Worm (Caenorhabditis elegans) whole organism, L2 larva: Measurements from ENCODE around the gene F56C9.10.

Source experiments
- C34F6.9 ChIP-seq: fragments of 150-350 bp; optimal IDR thresholded peaks from 2 replicates; lab custom pipeline; 2014; ENCODE audit warnings: missing biosample characterization, missing genetic modification characterization
- F13H6.1 ChIP-seq: sonication (generic microtip); optimal IDR thresholded peaks from 2 replicates; lab custom pipeline; 2016; ENCODE audit warnings: missing genetic modification characterization, missing compliant biosample characterization
- R02D3.7 ChIP-seq: fragments of 150-350 bp; optimal IDR thresholded peaks from 2 replicates; lab custom pipeline; 2014; ENCODE audit warnings: missing biosample characterization, missing genetic modification characterization
- Y55F3AM.14 ChIP-seq: fragments of 200-800 bp; sonication (Bioruptor generic); optimal IDR thresholded peaks from 2 replicates; lab custom pipeline; 2018; ENCODE audit warnings: mild to moderate bottlenecking, missing genetic modification characterization, missing compliant biosample characterization
- ZK546.5 ChIP-seq: sonication (generic microtip); optimal IDR thresholded peaks from 2 replicates; lab custom pipeline; 2017; ENCODE audit warnings: missing biosample characterization, missing genetic modification characterization
- alr-1 ChIP-seq: fragments of 150-350 bp; optimal IDR thresholded peaks from 2 replicates; lab custom pipeline; 2014; ENCODE audit warnings: missing biosample characterization, missing genetic modification characterization
- aly-2 ChIP-seq: fragments of 150-350 bp; optimal IDR thresholded peaks from 2 replicates; lab custom pipeline; 2014; ENCODE audit warnings: missing biosample characterization, missing genetic modification characterization
- ama-1 ChIP-seq: fragments of 150-350 bp; optimal IDR thresholded peaks from 2 replicates; lab custom pipeline; 2018; ENCODE audit warnings: inconsistent platforms
- blmp-1 ChIP-seq: sonication (generic microtip); optimal IDR thresholded peaks from 2 replicates; lab custom pipeline; 2017; ENCODE audit warnings: missing genetic modification characterization, mild to moderate bottlenecking, missing compliant biosample characterization, antibody characterized with exemption, moderate library complexity; ENCODE audit not compliant: insufficient read depth
- ceh-16 ChIP-seq: fragments of 150-350 bp; optimal IDR thresholded peaks from 2 replicates; lab custom pipeline; 2014; ENCODE audit warnings: missing biosample characterization, missing genetic modification characterization
- ceh-82 ChIP-seq: fragments of 150-350 bp; optimal IDR thresholded peaks from 2 replicates; lab custom pipeline; 2014; ENCODE audit warnings: missing biosample characterization, missing genetic modification characterization
- crh-2 ChIP-seq: sonication (generic microtip); optimal IDR thresholded peaks from 2 replicates; lab custom pipeline; 2017; ENCODE audit warnings: missing biosample characterization, missing genetic modification characterization
- dmd-4 ChIP-seq: sonication (generic microtip); optimal IDR thresholded peaks from 2 replicates; lab custom pipeline; 2017; ENCODE audit warnings: missing biosample characterization, missing genetic modification characterization
- egl-27 ChIP-seq: sonication (generic microtip); optimal IDR thresholded peaks from 3 replicates; lab custom pipeline; 2017; ENCODE audit warnings: missing biosample characterization, missing genetic modification reagents, missing genetic modification characterization
- elt-1 ChIP-seq: fragments of 150-350 bp; optimal IDR thresholded peaks from 2 replicates; lab custom pipeline; 2014; ENCODE audit warnings: missing biosample characterization, missing genetic modification characterization
- elt-3 ChIP-seq: sonication (generic microtip); optimal IDR thresholded peaks from 2 replicates; lab custom pipeline; 2017; ENCODE audit warnings: missing biosample characterization, missing genetic modification characterization
- fos-1 ChIP-seq: fragments of 150-350 bp; optimal IDR thresholded peaks from 2 replicates; lab custom pipeline; 2014; ENCODE audit warnings: missing biosample characterization, missing genetic modification characterization
- gmeb-1 ChIP-seq: fragments of 150-350 bp; optimal IDR thresholded peaks from 2 replicates; lab custom pipeline; 2014; ENCODE audit warnings: missing biosample characterization, missing genetic modification characterization
- lin-11 ChIP-seq: fragments of 150-350 bp; sonication (generic microtip); optimal IDR thresholded peaks from 2 replicates; lab custom pipeline; 2014; ENCODE audit warnings: missing biosample characterization, missing genetic modification characterization, inconsistent platforms, mixed read lengths
- lin-13 ChIP-seq: fragments of 150-350 bp; optimal IDR thresholded peaks from 2 replicates; lab custom pipeline; 2014; ENCODE audit warnings: missing biosample characterization, missing genetic modification reagents, missing genetic modification characterization
- lin-39 ChIP-seq: fragments of 150-350 bp; optimal IDR thresholded peaks from 2 replicates; lab custom pipeline; 2014; ENCODE audit warnings: missing biosample characterization, missing genetic modification reagents, missing genetic modification characterization
- lsy-2 ChIP-seq, 2 experiments: fragments of 150-350 bp in 1 of 2; sonication (generic microtip) in 1 of 2; optimal IDR thresholded peaks; 2 replicates each; lab custom pipeline; 2014 to 2017; ENCODE audit warnings: missing biosample characterization in 2 of 2, missing genetic modification characterization in 2 of 2
- mab-5 ChIP-seq: fragments of 150-350 bp; optimal IDR thresholded peaks from 2 replicates; lab custom pipeline; 2014; ENCODE audit warnings: missing biosample characterization, missing genetic modification characterization
- mbf-1 ChIP-seq: sonication (generic microtip); optimal IDR thresholded peaks from 2 replicates; lab custom pipeline; 2017; ENCODE audit warnings: missing biosample characterization, missing genetic modification characterization
- mdl-1 ChIP-seq, 2 experiments: fragments of 150-350 bp in 1 of 2; sonication (generic microtip) in 1 of 2; optimal IDR thresholded peaks; 2 replicates each; lab custom pipeline; 2017; ENCODE audit warnings: missing biosample characterization in 2 of 2, missing genetic modification characterization in 2 of 2
- nhr-10 ChIP-seq: sonication (generic microtip); optimal IDR thresholded peaks from 2 replicates; lab custom pipeline; 2017; ENCODE audit warnings: missing biosample characterization, missing genetic modification characterization
- nhr-11 ChIP-seq: fragments of 150-350 bp; optimal IDR thresholded peaks from 2 replicates; lab custom pipeline; 2014; ENCODE audit warnings: missing biosample characterization, missing genetic modification characterization
- nhr-12 ChIP-seq: fragments of 150-350 bp; optimal IDR thresholded peaks from 2 replicates; lab custom pipeline; 2014; ENCODE audit warnings: missing biosample characterization, missing genetic modification characterization
- nhr-129 ChIP-seq: fragments of 150-350 bp; optimal IDR thresholded peaks from 2 replicates; lab custom pipeline; 2014; ENCODE audit warnings: missing biosample characterization, missing genetic modification characterization
- nhr-21 ChIP-seq: fragments of 150-350 bp; optimal IDR thresholded peaks from 2 replicates; lab custom pipeline; 2014; ENCODE audit warnings: missing biosample characterization, missing genetic modification characterization
- nhr-237 ChIP-seq: fragments of 150-350 bp; optimal IDR thresholded peaks from 2 replicates; lab custom pipeline; 2014; ENCODE audit warnings: missing biosample characterization, missing genetic modification characterization
- nhr-25 ChIP-seq: fragments of 150-350 bp; sonication (generic microtip); optimal IDR thresholded peaks from 3 replicates; lab custom pipeline; 2014; ENCODE audit warnings: missing biosample characterization, missing genetic modification characterization
- nhr-6 ChIP-seq: fragments of 150-350 bp; optimal IDR thresholded peaks from 2 replicates; lab custom pipeline; 2014; ENCODE audit warnings: missing biosample characterization, missing genetic modification characterization
- nhr-77 ChIP-seq: fragments of 150-350 bp; optimal IDR thresholded peaks from 2 replicates; lab custom pipeline; 2014; ENCODE audit warnings: missing biosample characterization, missing genetic modification characterization
- peb-1 ChIP-seq: fragments of 150-350 bp; optimal IDR thresholded peaks from 2 replicates; lab custom pipeline; 2014; ENCODE audit warnings: missing biosample characterization, missing genetic modification characterization
- sem-4 ChIP-seq: fragments of 150-350 bp; optimal IDR thresholded peaks from 2 replicates; lab custom pipeline; 2014; ENCODE audit warnings: missing biosample characterization, missing genetic modification reagents, missing genetic modification characterization
- skn-1 ChIP-seq: sonication (generic microtip); optimal IDR thresholded peaks from 2 replicates; lab custom pipeline; 2017; ENCODE audit warnings: missing biosample characterization, missing genetic modification characterization
- sma-3 ChIP-seq: sonication (generic microtip); optimal IDR thresholded peaks from 2 replicates; lab custom pipeline; 2016; ENCODE audit warnings: missing genetic modification reagents, missing genetic modification characterization, missing compliant biosample characterization
- sma-9 ChIP-seq, 2 experiments: fragments of 150-350 bp in 1 of 2; sonication (generic microtip) in 1 of 2; optimal IDR thresholded peaks; 2 replicates each; lab custom pipeline; 2014 to 2016; ENCODE audit warnings: missing genetic modification characterization in 2 of 2, mild to moderate bottlenecking in 1 of 2, missing biosample characterization in 1 of 2, missing compliant biosample characterization in 1 of 2, missing genetic modification reagents in 1 of 2, moderate library complexity in 1 of 2
- snpc-4 ChIP-seq: fragments of 150-350 bp; optimal IDR thresholded peaks from 2 replicates; lab custom pipeline; 2014; ENCODE audit warnings: missing biosample characterization, missing genetic modification characterization
- unc-39 ChIP-seq: fragments of 150-350 bp; optimal IDR thresholded peaks from 2 replicates; lab custom pipeline; 2014; ENCODE audit warnings: missing biosample characterization, missing genetic modification characterization
- unc-55 ChIP-seq: fragments of 150-350 bp; sonication (generic microtip); optimal IDR thresholded peaks from 3 replicates; lab custom pipeline; 2014; ENCODE audit warnings: missing biosample characterization, missing genetic modification reagents, missing genetic modification characterization
- unc-62 ChIP-seq: fragments of 150-350 bp; optimal IDR thresholded peaks from 2 replicates; lab custom pipeline; 2014; ENCODE audit warnings: missing biosample characterization, missing genetic modification reagents, missing genetic modification characterization
- zag-1 ChIP-seq: fragments of 150-350 bp; optimal IDR thresholded peaks from 2 replicates; lab custom pipeline; 2014; ENCODE audit warnings: missing biosample characterization, missing genetic modification characterization
- ztf-1 ChIP-seq: fragments of 200-800 bp; sonication (Bioruptor generic); conservative IDR thresholded peaks from 2 replicates; pipeline ENCODE4 v1.3.6; 2022; ENCODE audit warnings: missing genetic modification characterization, missing compliant biosample characterization
- ztf-11 ChIP-seq: sonication (generic microtip); optimal IDR thresholded peaks from 2 replicates; lab custom pipeline; 2017; ENCODE audit warnings: missing biosample characterization, missing genetic modification characterization
- ztf-4 ChIP-seq: fragments of 150-350 bp; optimal IDR thresholded peaks from 2 replicates; lab custom pipeline; 2014; ENCODE audit warnings: missing biosample characterization, missing genetic modification characterization

F56C9.10 gene

ce11 chrIII:7301668-7302067, 33.4 kb downstream of the F56C9.10 start:
- TF ChIP-seq elt-1 (tag; lab: Kevin White, UChicago) (peak; percentile 43), nhr-11 (tag; lab: Kevin White, UChicago) (no peak), sma-9 (GFP tag; optimal IDR thresholded peaks at IDR 0.05; lab: Kevin White, UChicago) (peak; percentile 27), sma-9 (tag; optimal IDR thresholded peaks at IDR 0.05; lab: Kevin White, UChicago) (no peak), mbf-1 (tag; lab: Kevin White, UChicago) (no peak), ceh-16 (tag; lab: Kevin White, UChicago) (peak; percentile 33), nhr-25 (peak; percentile 7)
- TF ChIP-seq, all 48 proteins: peak for 4

ce11 chrIII:7300763-7301162, 34.4 kb downstream of the F56C9.10 start:
- TF ChIP-seq mdl-1 (tag; optimal IDR thresholded peaks at IDR 0.05; lab: Kevin White, UChicago), result no peak
- TF ChIP-seq sma-9 (GFP tag; optimal IDR thresholded peaks at IDR 0.05; lab: Kevin White, UChicago), result peak; percentile 41
- TF ChIP-seq sma-9 (tag; optimal IDR thresholded peaks at IDR 0.05; lab: Kevin White, UChicago), result no peak
- TF ChIP-seq mab-5 (tag; lab: Kevin White, UChicago), result no peak
- peak; percentile 43 for TF ChIP-seq nhr-25
- TF ChIP-seq elt-1 (tag; lab: Kevin White, UChicago), result no peak
- TF ChIP-seq nhr-129 (tag; lab: Kevin White, UChicago), result peak; percentile 9
- TF ChIP-seq sma-3, result no peak
- TF ChIP-seq R02D3.7 (tag; lab: Kevin White, UChicago), result no peak
- TF ChIP-seq ceh-16 (tag; lab: Kevin White, UChicago), result no peak
- no peak for TF ChIP-seq nhr-10
- TF ChIP-seq crh-2 (tag; lab: Kevin White, UChicago), result no peak
- no peak for TF ChIP-seq nhr-6 (tag; lab: Kevin White, UChicago)
- TF ChIP-seq gmeb-1 (tag; lab: Kevin White, UChicago), result no peak

ce11 chrIII:7300169-7300568, 34.9 kb downstream of the F56C9.10 start:
- TF ChIP-seq mdl-1 (tag; optimal IDR thresholded peaks at IDR 0.05; lab: Kevin White, UChicago) (peak in 1 of 2 experiments; percentile 32), alr-1 (no peak), lin-13 (GFP tag; lab: Kevin White, UChicago) (no peak), nhr-237 (tag; lab: Kevin White, UChicago) (no peak), mab-5 (tag; lab: Kevin White, UChicago) (no peak), mbf-1 (tag; lab: Kevin White, UChicago) (no peak), unc-39 (tag; lab: Kevin White, UChicago) (no peak), ztf-1 (no peak), ZK546.5 (tag; lab: Kevin White, UChicago) (no peak), peb-1 (tag; lab: Kevin White, UChicago) (no peak), sma-9 (GFP tag; optimal IDR thresholded peaks at IDR 0.05; lab: Kevin White, UChicago) (peak; percentile 83), sma-9 (tag; optimal IDR thresholded peaks at IDR 0.05; lab: Kevin White, UChicago) (no peak), skn-1 (tag; lab: Kevin White, UChicago) (no peak), ztf-11 (tag; lab: Kevin White, UChicago) (no peak), lin-39 (no peak), nhr-21 (tag; lab: Kevin White, UChicago) (peak; percentile 84), R02D3.7 (tag; lab: Kevin White, UChicago) (no peak), blmp-1 (tag; lab: Kevin White, UChicago) (peak; percentile 72), unc-55 (GFP tag; lab: Kevin White, UChicago) (no peak), lin-11 (no peak), aly-2 (no peak), nhr-129 (tag; lab: Kevin White, UChicago) (peak; percentile 58), snpc-4 (tag; lab: Kevin White, UChicago) (no peak), Y55F3AM.14 (GFP tag; lab: Kevin White, UChicago) (no peak), sem-4 (tag; lab: Kevin White, UChicago) (no peak), elt-1 (tag; lab: Kevin White, UChicago) (peak; percentile 37), unc-62 (GFP tag; lab: Kevin White, UChicago) (no peak), egl-27 (no peak), ceh-16 (tag; lab: Kevin White, UChicago) (peak; percentile 67), zag-1 (tag; lab: Kevin White, UChicago) (no peak), nhr-10 (no peak), nhr-11 (tag; lab: Kevin White, UChicago) (no peak), C34F6.9 (tag; lab: Kevin White, UChicago) (no peak), crh-2 (tag; lab: Kevin White, UChicago) (peak; percentile 63), ceh-82 (tag; lab: Kevin White, UChicago) (no peak), elt-3 (tag; lab: Kevin White, UChicago) (no peak), dmd-4 (tag; lab: Kevin White, UChicago) (no peak), nhr-12 (tag; lab: Kevin White, UChicago) (no peak), gmeb-1 (tag; lab: Kevin White, UChicago) (no peak), nhr-25 (peak; percentile 89), lsy-2 (tag; optimal IDR thresholded peaks at IDR 0.05; lab: Kevin White, UChicago) (peak in 1 of 2 experiments; percentile 71), nhr-77 (no peak), fos-1 (tag; lab: Kevin White, UChicago) (peak; percentile 21), ama-1 (lab: Kevin White, UChicago) (no peak), ztf-4 (no peak), F13H6.1 (no peak), sma-3 (peak; percentile 98), nhr-6 (tag; lab: Kevin White, UChicago) (peak; percentile 51)
